Worm (Caenorhabditis elegans): ENCODE measurements around the gene dhs-27.

The dhs-27 gene

ce11 chrX:3379114-3379513, 35.4 kb downstream of the dhs-27 start, which contains the start of gene sorf-1 (continued):
- TF ChIP-seq ctbp-1 (GFP tag; IDR thresholded peaks at IDR 0.05) (no peak), nhr-25 (tag; optimal IDR thresholded peaks at IDR 0.05; ENCODE audit: borderline replicate concordance, insufficient read depth) (no peak), nhr-28 (tag; optimal IDR thresholded peaks at IDR 0.05) (no peak), snpc-4 (tag; optimal IDR thresholded peaks at IDR 0.05) (no peak), php-3 (GFP tag; IDR thresholded peaks at IDR 0.05) (no peak), aly-2 (tag; optimal IDR thresholded peaks at IDR 0.05) (no peak), hmg-1.1 (GFP tag; IDR thresholded peaks at IDR 0.05) (no peak), hif-1 (tag; optimal IDR thresholded peaks at IDR 0.05) (peak in 1 of 2 experiments; percentile 75), unc-39 (tag; optimal IDR thresholded peaks at IDR 0.05) (no peak), tra-1 (GFP tag; IDR thresholded peaks at IDR 0.05) (no peak), F10B5.3 (tag; optimal IDR thresholded peaks at IDR 0.05) (no peak), ztf-11 (tag; optimal IDR thresholded peaks at IDR 0.05) (no peak), lin-15B (tag; optimal IDR thresholded peaks at IDR 0.05) (no peak), ceh-32 (tag; optimal IDR thresholded peaks at IDR 0.05; ENCODE audit: poor library complexity) (no peak), arid-1 (GFP tag; conservative IDR thresholded peaks at IDR 0.05) (no peak), hlh-11 (tag; optimal IDR thresholded peaks at IDR 0.05) (no peak), lin-29 (GFP tag; IDR thresholded peaks at IDR 0.05) (no peak), gei-8 (GFP tag; optimal IDR thresholded peaks at IDR 0.05) (no peak)

- TF ChIP-seq ceh-82 (tag; optimal IDR thresholded peaks at IDR 0.05), result no peak
- peak; percentile 55 for TF ChIP-seq aha-1 (tag)
Measured at ce11 chrX:3375320-3375719, 39.2 kb downstream of the dhs-27 start.

DNA sequence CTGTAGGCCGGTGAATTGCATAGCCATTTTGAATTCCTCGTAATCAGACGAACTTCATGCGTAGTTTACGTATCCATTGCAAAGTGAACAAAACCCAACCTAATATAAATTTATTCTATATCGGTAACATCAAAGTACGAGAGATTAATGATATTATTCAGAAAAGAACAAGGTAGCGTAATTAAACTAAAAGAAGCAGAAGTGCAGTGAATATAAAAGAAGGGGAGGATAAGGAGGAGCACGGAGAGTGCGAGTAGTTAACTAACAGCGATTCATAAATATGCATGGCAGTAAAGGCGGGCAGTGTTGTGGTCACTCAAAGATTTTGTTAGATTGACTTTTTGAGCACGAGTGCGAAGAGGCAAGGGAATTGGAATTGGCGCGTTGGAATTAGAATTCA, 39.9 kb downstream of the dhs-27 start, which contains the start of gene clc-3:
clc-3 (minus strand) TSS at position 101 of the 400 bp plus-strand sequence.
- TF ChIP-seq pqm-1 (tag; optimal IDR thresholded peaks at IDR 0.05) (no peak), ceh-20 (GFP tag; IDR thresholded peaks at IDR 0.05) (no peak), T20F7.1 (GFP tag; optimal IDR thresholded peaks at IDR 0.05) (no peak), Y5F2A.4 (GFP tag; optimal IDR thresholded peaks at IDR 0.05) (no peak), unc-62 (GFP tag; optimal IDR thresholded peaks at IDR 0.05 in 1 of 2) (peak in 1 of 2 experiments; percentile 62), unc-62 (tag; optimal IDR thresholded peaks at IDR 0.05) (no peak), ctbp-1 (GFP tag; IDR thresholded peaks at IDR 0.05) (no peak), T26A8.4 (GFP tag; IDR thresholded peaks at IDR 0.05) (no peak), daf-12 (tag; optimal IDR thresholded peaks at IDR 0.05) (no peak)

DNA sequence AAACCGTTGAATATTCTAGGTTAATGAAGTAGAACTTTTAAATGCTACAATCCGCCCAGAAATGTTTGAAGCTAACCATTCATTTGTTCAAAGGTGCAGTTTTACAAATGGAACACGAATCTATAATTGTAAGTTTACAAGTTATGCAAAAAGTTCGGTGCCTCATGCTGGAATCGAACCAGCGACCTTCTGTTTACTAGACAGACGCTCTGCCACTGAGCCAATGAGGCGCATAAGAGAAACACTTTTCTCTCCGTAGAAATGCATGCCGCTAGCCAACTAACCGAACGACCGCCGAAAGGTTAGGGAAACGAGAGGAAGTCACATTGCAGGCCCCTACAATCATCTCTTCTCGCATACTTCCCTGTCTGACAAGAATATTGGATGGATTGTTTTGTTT, 43.2 kb downstream of the dhs-27 start:
- TF ChIP-seq set-16 (GFP tag; IDR thresholded peaks at IDR 0.05), result no peak
- no peak for TF ChIP-seq unc-39 (tag; optimal IDR thresholded peaks at IDR 0.05)
- no peak for TF ChIP-seq nhr-25 (tag; optimal IDR thresholded peaks at IDR 0.05; ENCODE audit: borderline replicate concordance, insufficient read depth)
- peak; percentile 88 for TF ChIP-seq ctbp-1 (GFP tag; IDR thresholded peaks at IDR 0.05)
- peak; percentile 37 for TF ChIP-seq F49E8.2 (tag; optimal IDR thresholded peaks at IDR 0.05; ENCODE audit: borderline replicate concordance)
- no peak for TF ChIP-seq F10B5.3 (tag; optimal IDR thresholded peaks at IDR 0.05)
- TF ChIP-seq nhr-48 (tag; optimal IDR thresholded peaks at IDR 0.05), result peak; percentile 61
- TF ChIP-seq lin-29 (GFP tag; IDR thresholded peaks at IDR 0.05), result peak; percentile 75
- TF ChIP-seq ztf-11 (tag; optimal IDR thresholded peaks at IDR 0.05), result no peak
- TF ChIP-seq egl-43 (GFP tag; IDR thresholded peaks at IDR 0.05), result peak; percentile 96
- TF ChIP-seq lin-13 (GFP tag; optimal IDR thresholded peaks at IDR 0.05), result peak; percentile 23
- peak; percentile 82 for TF ChIP-seq Y48G9A.11 (GFP tag; IDR thresholded peaks at IDR 0.05)
- TF ChIP-seq mep-1 (tag; optimal IDR thresholded peaks at IDR 0.05), result peak; percentile 78
- no peak for TF ChIP-seq lin-1 (GFP tag; IDR thresholded peaks at IDR 0.05)
- TF ChIP-seq dpl-1 (GFP tag; optimal IDR thresholded peaks at IDR 0.05), result no peak
- TF ChIP-seq hlh-11 (tag; optimal IDR thresholded peaks at IDR 0.05), result peak; percentile 56
- peak; percentile 51; the same call in 1 of the 2 replicates for TF ChIP-seq php-3 (GFP tag; IDR thresholded peaks at IDR 0.05)
- TF ChIP-seq Y75B8A.6 (GFP tag; IDR thresholded peaks at IDR 0.05), result no peak
- peak in 1 of 2 experiments; percentile 63 for TF ChIP-seq lsy-2 (tag; optimal IDR thresholded peaks at IDR 0.05)
- peak; percentile 70; the same call in 1 of the 2 replicates for TF ChIP-seq mxl-2 (GFP tag; conservative IDR thresholded peaks at IDR 0.05)
- peak; percentile 98 for TF ChIP-seq Y105C5A.15 (GFP tag; IDR thresholded peaks at IDR 0.05)
- peak; percentile 90 for TF ChIP-seq T26A8.4 (GFP tag; IDR thresholded peaks at IDR 0.05)
- TF ChIP-seq ceh-44 (GFP tag; IDR thresholded peaks at IDR 0.05), result peak; percentile 95
- TF ChIP-seq D1046.2 (GFP tag; IDR thresholded peaks at IDR 0.05), result peak; percentile 76
- TF ChIP-seq aly-2 (tag; optimal IDR thresholded peaks at IDR 0.05), result no peak
- peak; percentile 62 for TF ChIP-seq Y5F2A.4 (GFP tag; optimal IDR thresholded peaks at IDR 0.05)
- TF ChIP-seq skn-1 (tag; optimal IDR thresholded peaks at IDR 0.05), result no peak
- no peak for TF ChIP-seq zag-1 (tag; optimal IDR thresholded peaks at IDR 0.05)

Measured in whole organism, L4 larva.